Worm (Caenorhabditis elegans): ENCODE measurements around the gene sec-61.G.

The sec-61.G gene

ce11 chrV:10918373-10918772 is 21.4 kb upstream of the sec-61.G start, which contains the start of gene F58B4.2:
TSS of gene F58B4.2 (minus strand) at chrV:10918473.
- no peak for TF ChIP-seq blmp-1 (tag; optimal IDR thresholded peaks at IDR 0.05; ENCODE audit: insufficient read depth)
- TF ChIP-seq egl-27 (tag; optimal IDR thresholded peaks at IDR 0.05), result no peak
- no peak for TF ChIP-seq alr-1 (tag; optimal IDR thresholded peaks at IDR 0.05)
- no peak for TF ChIP-seq nhr-21 (tag; optimal IDR thresholded peaks at IDR 0.05)
- TF ChIP-seq lsy-2 (tag; optimal IDR thresholded peaks at IDR 0.05), result no peak
- no peak for TF ChIP-seq elt-3 (tag; optimal IDR thresholded peaks at IDR 0.05)
- TF ChIP-seq nhr-11 (tag; optimal IDR thresholded peaks at IDR 0.05), result no peak
- TF ChIP-seq dmd-4 (tag; optimal IDR thresholded peaks at IDR 0.05), result no peak
- TF ChIP-seq elt-1 (tag; optimal IDR thresholded peaks at IDR 0.05), result no peak
- no peak for TF ChIP-seq gmeb-1 (tag; optimal IDR thresholded peaks at IDR 0.05)
- no peak for TF ChIP-seq snpc-4 (tag; optimal IDR thresholded peaks at IDR 0.05)
- TF ChIP-seq C34F6.9 (tag; optimal IDR thresholded peaks at IDR 0.05), result no peak
- TF ChIP-seq nhr-77 (tag; optimal IDR thresholded peaks at IDR 0.05), result no peak
- TF ChIP-seq ZK546.5 (tag; optimal IDR thresholded peaks at IDR 0.05), result no peak
- TF ChIP-seq F13H6.1 (tag; optimal IDR thresholded peaks at IDR 0.05), result no peak
- TF ChIP-seq nhr-6 (tag; optimal IDR thresholded peaks at IDR 0.05), result no peak
- no peak for TF ChIP-seq lin-39 (tag; optimal IDR thresholded peaks at IDR 0.05)
- no peak for TF ChIP-seq unc-39 (tag; optimal IDR thresholded peaks at IDR 0.05)
- no peak for TF ChIP-seq unc-62 (GFP tag; optimal IDR thresholded peaks at IDR 0.05)
- TF ChIP-seq sma-3 (GFP tag; optimal IDR thresholded peaks at IDR 0.05), result no peak

- TF ChIP-seq F13H6.1 (tag; optimal IDR thresholded peaks at IDR 0.05) (peak; percentile 34), sma-9 (GFP tag; optimal IDR thresholded peaks at IDR 0.05) (peak; percentile 12), sma-9 (tag; optimal IDR thresholded peaks at IDR 0.05) (no peak), lin-11 (tag; optimal IDR thresholded peaks at IDR 0.05) (no peak), ztf-4 (tag; optimal IDR thresholded peaks at IDR 0.05) (no peak), nhr-10 (tag; optimal IDR thresholded peaks at IDR 0.05) (no peak), C34F6.9 (tag; optimal IDR thresholded peaks at IDR 0.05) (no peak), nhr-129 (tag; optimal IDR thresholded peaks at IDR 0.05) (peak; percentile 63)
Measured at ce11 chrV:10915922-10916321, 19.0 kb upstream of the sec-61.G start.

ce11 chrV:10909959-10910358 is 13.0 kb upstream of the sec-61.G start:
- TF ChIP-seq nhr-77 (tag; optimal IDR thresholded peaks at IDR 0.05) (no peak), alr-1 (tag; optimal IDR thresholded peaks at IDR 0.05) (no peak), ZK546.5 (tag; optimal IDR thresholded peaks at IDR 0.05) (no peak), gmeb-1 (tag; optimal IDR thresholded peaks at IDR 0.05) (no peak), blmp-1 (tag; optimal IDR thresholded peaks at IDR 0.05; ENCODE audit: insufficient read depth) (no peak), fos-1 (tag; optimal IDR thresholded peaks at IDR 0.05) (no peak), nhr-12 (tag; optimal IDR thresholded peaks at IDR 0.05) (no peak), nhr-237 (tag; optimal IDR thresholded peaks at IDR 0.05) (no peak)

ce11 chrV:10909071-10909470 is 12.1 kb upstream of the sec-61.G start, which contains the start of gene zzz-1:
TSS of gene zzz-1 (minus strand) at chrV:10909171.
- TF ChIP-seq ztf-4 (tag; optimal IDR thresholded peaks at IDR 0.05) (no peak), mdl-1 (tag; optimal IDR thresholded peaks at IDR 0.05) (no peak), nhr-129 (tag; optimal IDR thresholded peaks at IDR 0.05) (no peak), ceh-82 (tag; optimal IDR thresholded peaks at IDR 0.05) (no peak), nhr-77 (tag; optimal IDR thresholded peaks at IDR 0.05) (no peak), gmeb-1 (tag; optimal IDR thresholded peaks at IDR 0.05) (no peak), nhr-237 (tag; optimal IDR thresholded peaks at IDR 0.05) (no peak), blmp-1 (tag; optimal IDR thresholded peaks at IDR 0.05; ENCODE audit: insufficient read depth) (no peak), mbf-1 (tag; optimal IDR thresholded peaks at IDR 0.05) (no peak), nhr-12 (tag; optimal IDR thresholded peaks at IDR 0.05) (no peak), ztf-11 (tag; optimal IDR thresholded peaks at IDR 0.05) (no peak)

- TF ChIP-seq mdl-1 (tag; optimal IDR thresholded peaks at IDR 0.05) (no peak), nhr-11 (tag; optimal IDR thresholded peaks at IDR 0.05) (no peak), ceh-82 (tag; optimal IDR thresholded peaks at IDR 0.05) (no peak), lin-39 (tag; optimal IDR thresholded peaks at IDR 0.05) (no peak), gmeb-1 (tag; optimal IDR thresholded peaks at IDR 0.05) (no peak), ama-1 (optimal IDR thresholded peaks at IDR 0.05) (no peak), blmp-1 (tag; optimal IDR thresholded peaks at IDR 0.05; ENCODE audit: insufficient read depth) (no peak), Y55F3AM.14 (GFP tag; optimal IDR thresholded peaks at IDR 0.05) (peak; percentile 18), nhr-6 (tag; optimal IDR thresholded peaks at IDR 0.05) (no peak), ZK546.5 (tag; optimal IDR thresholded peaks at IDR 0.05) (no peak), ztf-1 (GFP tag; conservative IDR thresholded peaks at IDR 0.05) (no peak), skn-1 (tag; optimal IDR thresholded peaks at IDR 0.05) (no peak), mbf-1 (tag; optimal IDR thresholded peaks at IDR 0.05) (no peak), C34F6.9 (tag; optimal IDR thresholded peaks at IDR 0.05) (peak; percentile 33), nhr-129 (tag; optimal IDR thresholded peaks at IDR 0.05) (no peak), alr-1 (tag; optimal IDR thresholded peaks at IDR 0.05) (no peak), crh-2 (tag; optimal IDR thresholded peaks at IDR 0.05) (peak; percentile 31), sma-9 (GFP tag; optimal IDR thresholded peaks at IDR 0.05) (no peak), sma-9 (tag; optimal IDR thresholded peaks at IDR 0.05) (no peak), ceh-16 (tag; optimal IDR thresholded peaks at IDR 0.05) (no peak), nhr-23 (tag; optimal IDR thresholded peaks at IDR 0.05) (no peak), egl-27 (tag; optimal IDR thresholded peaks at IDR 0.05) (no peak), lsy-2 (tag; optimal IDR thresholded peaks at IDR 0.05) (peak in 1 of 2 experiments; percentile 31), fos-1 (tag; optimal IDR thresholded peaks at IDR 0.05) (no peak), R02D3.7 (tag; optimal IDR thresholded peaks at IDR 0.05) (no peak), ztf-4 (tag; optimal IDR thresholded peaks at IDR 0.05) (no peak), elt-3 (tag; optimal IDR thresholded peaks at IDR 0.05) (no peak), nhr-237 (tag; optimal IDR thresholded peaks at IDR 0.05) (no peak), F13H6.1 (tag; optimal IDR thresholded peaks at IDR 0.05) (no peak), nhr-12 (tag; optimal IDR thresholded peaks at IDR 0.05) (no peak), ztf-11 (tag; optimal IDR thresholded peaks at IDR 0.05) (no peak), sem-4 (tag; optimal IDR thresholded peaks at IDR 0.05) (no peak)
Measured at ce11 chrV:10904795-10905194, 7.9 kb upstream of the sec-61.G start.
